Worm (Caenorhabditis elegans) whole organism, L4 larva: ENCODE measurements around the gene K06A9.1.

Experiments
- F26F4.8 ChIP-seq: fragments of 200-800 bp; sonication (Bioruptor generic); conservative IDR thresholded peaks from 2 replicates; pipeline ENCODE4 v1.3.6; 2022; ENCODE audit warnings: missing genetic modification characterization, missing compliant biosample characterization
- F49E8.2 ChIP-seq: sonication (generic microtip); optimal IDR thresholded peaks from 2 replicates; lab custom pipeline; 2016; ENCODE audit warnings: missing compliant biosample characterization, mild to moderate bottlenecking, missing genetic modification characterization, borderline replicate concordance
- T20F7.1 ChIP-seq: fragments of 200-800 bp; sonication (Bioruptor generic); optimal IDR thresholded peaks from 2 replicates; lab custom pipeline; 2018; ENCODE audit warnings: mild to moderate bottlenecking, missing genetic modification characterization, missing compliant biosample characterization
- Y48G9A.11 ChIP-seq: fragments of 200-800 bp; sonication (Bioruptor generic); IDR thresholded peaks from 2 replicates; pipeline ENCODE4 v1.3.6; 2022; ENCODE audit warnings: missing genetic modification reagents, missing genetic modification characterization, missing compliant biosample characterization
- ZK337.2 ChIP-seq: fragments of 200-800 bp; sonication (Bioruptor generic); IDR thresholded peaks from 2 replicates; pipeline ENCODE4 v1.3.6; 2022; ENCODE audit warnings: missing genetic modification reagents, missing genetic modification characterization, missing compliant biosample characterization
- aly-2 ChIP-seq: sonication (generic microtip); optimal IDR thresholded peaks from 2 replicates; lab custom pipeline; 2018; ENCODE audit warnings: missing biosample characterization, missing genetic modification characterization
- arid-1 ChIP-seq: fragments of 200-800 bp; sonication (Bioruptor generic); conservative IDR thresholded peaks from 2 replicates; pipeline ENCODE4 v1.3.6; 2022; ENCODE audit warnings: missing genetic modification reagents, missing genetic modification characterization, missing compliant biosample characterization
- attf-4 ChIP-seq: sonication (generic microtip); optimal IDR thresholded peaks from 3 replicates; lab custom pipeline; 2017; ENCODE audit warnings: missing biosample characterization, missing genetic modification characterization
- ceh-20 ChIP-seq: fragments of 200-800 bp; sonication (Bioruptor generic); IDR thresholded peaks from 2 replicates; pipeline ENCODE4 v1.3.6; 2022; ENCODE audit warnings: missing genetic modification reagents, missing genetic modification characterization, missing compliant biosample characterization
- ceh-32 ChIP-seq: sonication (generic microtip); optimal IDR thresholded peaks from 2 replicates; lab custom pipeline; 2016; ENCODE audit warnings: mild to moderate bottlenecking, missing genetic modification characterization, missing compliant biosample characterization; ENCODE audit not compliant: poor library complexity
- ceh-82 ChIP-seq: sonication (generic microtip); optimal IDR thresholded peaks from 2 replicates; lab custom pipeline; 2017; ENCODE audit warnings: missing biosample characterization, missing genetic modification characterization
- daf-12 ChIP-seq: fragments of 150-350 bp; optimal IDR thresholded peaks from 2 replicates; lab custom pipeline; 2014; ENCODE audit warnings: missing biosample characterization, missing genetic modification reagents, missing genetic modification characterization
- daf-16 ChIP-seq, 3 experiments: sonication (generic microtip); optimal IDR thresholded peaks; 2 replicates each; lab custom pipeline; 2016 to 2017; ENCODE audit warnings: missing genetic modification characterization in 3 of 3, missing genetic modification reagents in 3 of 3, mild to moderate bottlenecking in 2 of 3, missing compliant biosample characterization in 2 of 3, missing biosample characterization in 1 of 3, moderate library complexity in 1 of 3
- daf-19 ChIP-seq: fragments of 200-800 bp; sonication (Bioruptor generic); conservative IDR thresholded peaks from 2 replicates; pipeline ENCODE4 v1.3.6; 2022; ENCODE audit warnings: missing genetic modification characterization, missing compliant biosample characterization
- dpl-1 ChIP-seq: fragments of 150-350 bp; optimal IDR thresholded peaks from 2 replicates; lab custom pipeline; 2014; ENCODE audit warnings: missing biosample characterization, missing genetic modification reagents, missing genetic modification characterization
- dve-1 ChIP-seq: sonication (generic microtip); optimal IDR thresholded peaks from 2 replicates; lab custom pipeline; 2017; ENCODE audit warnings: antibody characterized with exemption, mild to moderate bottlenecking, missing genetic modification characterization, missing compliant biosample characterization; ENCODE audit not compliant: insufficient read depth
- egl-27 ChIP-seq: sonication (generic microtip); optimal IDR thresholded peaks from 3 replicates; lab custom pipeline; 2017; ENCODE audit warnings: missing biosample characterization, missing genetic modification reagents, missing genetic modification characterization
- hlh-11 ChIP-seq: fragments of 200-800 bp; sonication (Bioruptor generic); optimal IDR thresholded peaks from 2 replicates; lab custom pipeline; 2018; ENCODE audit warnings: mild to moderate bottlenecking, missing genetic modification characterization, missing compliant biosample characterization
- hlh-30 ChIP-seq: sonication (generic microtip); optimal IDR thresholded peaks from 2 replicates; lab custom pipeline; 2017; ENCODE audit warnings: antibody characterized with exemption, mild to moderate bottlenecking, missing genetic modification characterization, missing compliant biosample characterization; ENCODE audit not compliant: insufficient read depth
- hmg-1.1 ChIP-seq: fragments of 200-800 bp; sonication (Bioruptor generic); IDR thresholded peaks from 2 replicates; pipeline ENCODE4 v1.3.6; 2022; ENCODE audit warnings: missing genetic modification reagents, missing genetic modification characterization, missing compliant biosample characterization
- lin-13 ChIP-seq: fragments of 150-350 bp; optimal IDR thresholded peaks from 2 replicates; lab custom pipeline; 2014; ENCODE audit warnings: missing biosample characterization, missing genetic modification reagents, missing genetic modification characterization
- lin-15B ChIP-seq: fragments of 150-350 bp; sonication (generic microtip); optimal IDR thresholded peaks from 3 replicates; lab custom pipeline; 2014; ENCODE audit warnings: missing biosample characterization, missing genetic modification characterization
- lir-3 ChIP-seq: sonication (generic microtip); optimal IDR thresholded peaks from 2 replicates; lab custom pipeline; 2016; ENCODE audit warnings: mild to moderate bottlenecking, missing genetic modification characterization, missing compliant biosample characterization
- mdl-1 ChIP-seq, 2 experiments: fragments of 150-350 bp in 1 of 2; sonication (generic microtip) in 1 of 2; optimal IDR thresholded peaks; 2 replicates each; lab custom pipeline; 2014 to 2017; ENCODE audit warnings: missing biosample characterization in 2 of 2, missing genetic modification characterization in 2 of 2
- mep-1 ChIP-seq: fragments of 150-350 bp; sonication (generic microtip); optimal IDR thresholded peaks from 3 replicates; lab custom pipeline; 2014; ENCODE audit warnings: missing biosample characterization, missing genetic modification characterization
- nhr-10 ChIP-seq: fragments of 150-350 bp; optimal IDR thresholded peaks from 2 replicates; lab custom pipeline; 2014; ENCODE audit warnings: missing biosample characterization, missing genetic modification characterization
- nhr-102 ChIP-seq: sonication (generic microtip); optimal IDR thresholded peaks from 2 replicates; lab custom pipeline; 2016; ENCODE audit warnings: mild to moderate bottlenecking, missing genetic modification characterization, moderate library complexity, missing compliant biosample characterization
- nhr-11 ChIP-seq: fragments of 150-350 bp; optimal IDR thresholded peaks from 2 replicates; lab custom pipeline; 2014; ENCODE audit warnings: missing biosample characterization, missing genetic modification characterization
- nhr-111 ChIP-seq: fragments of 200-800 bp; sonication (Bioruptor generic); optimal IDR thresholded peaks from 2 replicates; lab custom pipeline; 2018; ENCODE audit warnings: mild to moderate bottlenecking, missing genetic modification characterization, missing compliant biosample characterization
- nhr-28 ChIP-seq: fragments of 150-350 bp; optimal IDR thresholded peaks from 2 replicates; lab custom pipeline; 2014; ENCODE audit warnings: missing biosample characterization, missing genetic modification characterization
- nhr-6 ChIP-seq: fragments of 150-350 bp; optimal IDR thresholded peaks from 2 replicates; lab custom pipeline; 2014; ENCODE audit warnings: missing biosample characterization, missing genetic modification characterization
- nhr-77 ChIP-seq: fragments of 150-350 bp; optimal IDR thresholded peaks from 2 replicates; lab custom pipeline; 2014; ENCODE audit warnings: missing biosample characterization, missing genetic modification characterization
- saeg-2 ChIP-seq: fragments of 200-800 bp; sonication (Bioruptor generic); IDR thresholded peaks from 2 replicates; pipeline ENCODE4 v1.3.6; 2022; ENCODE audit warnings: missing genetic modification reagents, missing genetic modification characterization, missing compliant biosample characterization
- set-16 ChIP-seq: fragments of 200-800 bp; sonication (Bioruptor generic); IDR thresholded peaks from 2 replicates; pipeline ENCODE4 v1.3.6; 2022; ENCODE audit warnings: missing genetic modification reagents, missing genetic modification characterization, missing compliant biosample characterization
- snpc-1.2 ChIP-seq: fragments of 200-800 bp; sonication (Bioruptor generic); IDR thresholded peaks from 2 replicates; pipeline ENCODE4 v1.3.6; 2022; ENCODE audit warnings: missing genetic modification reagents, missing genetic modification characterization, missing compliant biosample characterization
- spr-3 ChIP-seq: fragments of 200-800 bp; sonication (Bioruptor generic); optimal IDR thresholded peaks from 2 replicates; lab custom pipeline; 2018; ENCODE audit warnings: mild to moderate bottlenecking, missing genetic modification characterization, missing compliant biosample characterization
- vab-7 ChIP-seq: fragments of 200-800 bp; sonication (Bioruptor generic); IDR thresholded peaks from 2 replicates; pipeline ENCODE4 v1.3.6; 2022; ENCODE audit warnings: missing genetic modification reagents, missing genetic modification characterization, missing compliant biosample characterization

Gene K06A9.1

ce11 chrX:1527338-1527737 lies 20.0 kb upstream of the K06A9.1 start (continued):
- peak; percentile 39 for TF ChIP-seq hlh-11 (tag; lab: Kevin White, UChicago)
- no peak for TF ChIP-seq F49E8.2
- TF ChIP-seq lir-3 (tag; lab: Kevin White, UChicago): no peak
- TF ChIP-seq dpl-1 (GFP tag; lab: Kevin White, UChicago): no peak
- TF ChIP-seq daf-16 (GFP tag; optimal IDR thresholded peaks at IDR 0.05; lab: Kevin White, UChicago): no peak
- peak; percentile 34 for TF ChIP-seq daf-16 (tag; optimal IDR thresholded peaks at IDR 0.05; lab: Kevin White, UChicago)
- TF ChIP-seq saeg-2 (GFP tag; lab: Robert Waterston, UW): no peak
- TF ChIP-seq F26F4.8 (GFP tag; lab: Robert Waterston, UW): no peak
- peak; percentile 79 for TF ChIP-seq dve-1 (tag; lab: Kevin White, UChicago)
- TF ChIP-seq nhr-77 (tag; lab: Kevin White, UChicago): peak; percentile 19
- no peak for TF ChIP-seq attf-4 (tag; lab: Kevin White, UChicago)
- TF ChIP-seq nhr-28 (tag; lab: Kevin White, UChicago): peak; percentile 87
- no peak for TF ChIP-seq arid-1 (GFP tag; lab: Robert Waterston, UW)
- TF ChIP-seq, all 104 proteins: peak for 12

DNA sequence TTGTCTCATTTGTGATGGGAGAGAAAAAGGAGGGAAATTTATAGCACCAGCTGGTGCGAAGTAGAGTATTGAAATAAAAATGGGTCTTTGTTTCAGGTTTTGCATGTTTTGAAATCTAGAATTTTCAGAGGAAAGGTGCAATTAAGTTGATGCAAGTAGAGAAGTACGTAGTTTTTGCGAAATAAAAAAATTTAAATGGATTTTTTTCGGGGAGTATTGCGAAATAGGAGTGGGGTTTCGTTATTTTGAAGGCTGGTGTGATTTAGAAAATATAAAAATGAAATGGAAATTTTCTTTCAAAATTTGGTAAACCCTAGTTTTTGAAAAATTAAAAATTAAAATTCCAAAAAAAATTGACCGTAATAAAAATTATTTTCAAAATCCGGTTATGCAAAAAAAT lies 19.2 kb upstream of the K06A9.1 start:
- TF ChIP-seq T20F7.1 (GFP tag; lab: Kevin White, UChicago) (no peak), aly-2 (no peak), hmg-1.1 (no peak), nhr-102 (tag; lab: Kevin White, UChicago) (no peak), daf-19 (GFP tag; lab: Robert Waterston, UW) (no peak), lin-13 (GFP tag; lab: Kevin White, UChicago) (no peak), nhr-10 (tag; lab: Kevin White, UChicago) (no peak), ceh-20 (no peak), mdl-1 (tag; optimal IDR thresholded peaks at IDR 0.05; lab: Kevin White, UChicago) (no peak), ceh-32 (tag; lab: Kevin White, UChicago) (no peak), Y48G9A.11 (GFP tag; lab: Robert Waterston, UW) (no peak), daf-12 (tag; lab: Kevin White, UChicago) (no peak), ZK337.2 (no peak), nhr-11 (tag; lab: Kevin White, UChicago) (no peak), egl-27 (tag; lab: Kevin White, UChicago) (no peak), lin-15B (tag; lab: Kevin White, UChicago) (no peak), spr-3 (GFP tag; lab: Kevin White, UChicago) (no peak), vab-7 (GFP tag; lab: Robert Waterston, UW) (no peak)

DNA sequence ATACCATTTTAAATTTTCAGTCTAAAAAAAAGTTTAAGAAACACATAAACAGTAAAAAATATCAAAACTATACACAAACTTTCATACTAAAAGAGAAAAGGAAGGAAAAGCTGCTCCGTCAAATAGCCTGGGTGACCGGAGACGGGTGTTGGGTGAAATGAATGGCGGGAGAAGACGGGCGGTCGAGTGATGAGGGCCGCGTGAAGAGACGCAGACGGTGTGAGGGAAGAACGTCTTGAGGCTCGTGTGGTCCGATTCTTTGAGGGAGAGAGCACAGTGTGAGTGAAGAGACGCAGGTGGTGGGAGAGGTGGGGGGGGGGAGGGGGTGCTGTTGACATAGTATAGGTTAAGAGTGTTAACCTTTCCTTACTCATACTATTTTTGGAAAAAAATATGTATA lies 18.3 kb upstream of the K06A9.1 start:
- TF ChIP-seq snpc-1.2 (GFP tag; lab: Robert Waterston, UW) (no peak), ceh-82 (tag; lab: Kevin White, UChicago) (no peak), hlh-11 (tag; lab: Kevin White, UChicago) (peak; percentile 25), nhr-6 (peak; percentile 16), mdl-1 (tag; optimal IDR thresholded peaks at IDR 0.05; lab: Kevin White, UChicago) (peak in 1 of 2 experiments; percentile 1), hmg-1.1 (peak; percentile 67), nhr-111 (GFP tag; lab: Kevin White, UChicago) (no peak), hlh-30 (tag; lab: Kevin White, UChicago) (peak; percentile 63), nhr-77 (tag; lab: Kevin White, UChicago) (no peak), ceh-20 (no peak), set-16 (GFP tag; lab: Robert Waterston, UW) (peak; percentile 78), mep-1 (peak; percentile 41)
- TF ChIP-seq, all 104 proteins: peak for 7
